Fruit fly (Drosophila melanogaster) whole organism, embryonic: ENCODE measurements around the gene RASSF8.

Source experiments
- ATbp ChIP-seq: fragments of 200-800 bp; sonication (Bioruptor generic); optimal IDR thresholded peaks from 2 replicates; lab custom pipeline; 2017; ENCODE audit warnings: missing biosample characterization, mild to moderate bottlenecking, missing genetic modification characterization, missing genetic modification reagents
- BEAF-32 ChIP-seq: fragments of 200-800 bp; sonication (Bioruptor generic); optimal IDR thresholded peaks from 3 replicates; lab custom pipeline; 2017; ENCODE audit warnings: missing biosample characterization, missing genetic modification characterization, mild to moderate bottlenecking, moderate library complexity, missing genetic modification reagents
- CG10431 ChIP-seq: fragments of 200-800 bp; sonication (Bioruptor generic); optimal IDR thresholded peaks from 3 replicates; lab custom pipeline; 2018; ENCODE audit warnings: missing biosample characterization, mild to moderate bottlenecking, missing genetic modification characterization
- CG11085 ChIP-seq: fragments of 200-800 bp; sonication (Bioruptor generic); IDR thresholded peaks from 2 replicates; pipeline ENCODE4 v1.3.6; 2022; ENCODE audit warnings: missing biosample characterization, missing genetic modification characterization
- CG11696 ChIP-seq: fragments of 200-800 bp; sonication (Bioruptor generic); IDR thresholded peaks from 2 replicates; pipeline ENCODE4 v1.3.6; 2022; ENCODE audit warnings: missing biosample characterization, missing genetic modification characterization
- CG1233 ChIP-seq: fragments of 200-800 bp; sonication (Bioruptor generic); optimal IDR thresholded peaks from 4 replicates; lab custom pipeline; 2018; ENCODE audit warnings: missing biosample characterization, mild to moderate bottlenecking, missing genetic modification characterization
- CG13775 ChIP-seq: fragments of 200-800 bp; sonication (Bioruptor generic); optimal IDR thresholded peaks from 3 replicates; lab custom pipeline; 2017; ENCODE audit warnings: missing biosample characterization, mild to moderate bottlenecking, missing genetic modification characterization
- CG14667 ChIP-seq: fragments of 200-800 bp; sonication (Bioruptor generic); IDR thresholded peaks from 2 replicates; pipeline ENCODE4 v1.3.6; 2022; ENCODE audit warnings: missing biosample characterization, missing genetic modification characterization
- CG30020 ChIP-seq: fragments of 200-800 bp; optimal IDR thresholded peaks from 2 replicates; lab custom pipeline; 2019; ENCODE audit warnings: missing biosample characterization, mild to moderate bottlenecking, missing genetic modification characterization, moderate library complexity
- CG33557 ChIP-seq: fragments of 200-800 bp; sonication (Bioruptor generic); optimal IDR thresholded peaks from 2 replicates; lab custom pipeline; 2019; ENCODE audit warnings: missing biosample characterization, mild to moderate bottlenecking, missing genetic modification characterization, moderate library complexity
- CG42726 ChIP-seq: fragments of 200-800 bp; sonication (Bioruptor generic); IDR thresholded peaks from 2 replicates; pipeline ENCODE4 v1.3.6; 2022; ENCODE audit warnings: missing biosample characterization, missing genetic modification characterization; ENCODE audit not compliant: partially characterized antibody
- CG6791 ChIP-seq: fragments of 200-800 bp; sonication (Bioruptor generic); IDR thresholded peaks from 3 replicates; pipeline ENCODE4 v1.3.6; 2022; ENCODE audit warnings: missing biosample characterization, missing genetic modification characterization; ENCODE audit not compliant: partially characterized antibody
- CG8765 ChIP-seq: fragments of 200-800 bp; sonication (Bioruptor generic); IDR thresholded peaks from 2 replicates; pipeline ENCODE4 v1.3.6; 2022; ENCODE audit warnings: missing biosample characterization, missing genetic modification characterization
- CG9817 ChIP-seq: fragments of 200-800 bp; sonication (Bioruptor generic); optimal IDR thresholded peaks from 2 replicates; lab custom pipeline; 2018; ENCODE audit warnings: missing biosample characterization, mild to moderate bottlenecking, missing genetic modification characterization, moderate library complexity
- Camta ChIP-seq: fragments of 200-800 bp; sonication (Bioruptor generic); optimal IDR thresholded peaks from 2 replicates; lab custom pipeline; 2016; ENCODE audit warnings: missing biosample characterization, missing genetic modification characterization
- CkIIα-i1 ChIP-seq: fragments of 200-800 bp; sonication (Bioruptor generic); IDR thresholded peaks from 2 replicates; pipeline ENCODE4 v1.3.6; 2022; ENCODE audit warnings: missing biosample characterization, missing genetic modification characterization
- Dad ChIP-seq: fragments of 200-800 bp; sonication (Bioruptor generic); optimal IDR thresholded peaks from 3 replicates; lab custom pipeline; 2016; ENCODE audit warnings: missing biosample characterization, missing genetic modification characterization
- Drgx ChIP-seq: fragments of 200-800 bp; sonication (Bioruptor generic); IDR thresholded peaks from 2 replicates; pipeline ENCODE4 v1.3.6; 2022; ENCODE audit warnings: missing biosample characterization, missing genetic modification characterization
- E2f2 ChIP-seq: fragments of 200-800 bp; sonication (Bioruptor generic); IDR thresholded peaks from 2 replicates; pipeline ENCODE4 v1.3.6; 2022; ENCODE audit warnings: missing biosample characterization, missing genetic modification characterization
- HLHmδ ChIP-seq: fragments of 200-800 bp; sonication (Bioruptor generic); optimal IDR thresholded peaks from 2 replicates; lab custom pipeline; 2018; ENCODE audit warnings: missing biosample characterization, mild to moderate bottlenecking, missing genetic modification characterization, moderate library complexity
- Hr51 ChIP-seq, 2 experiments: fragments of 200-800 bp; sonication (Bioruptor generic); optimal IDR thresholded peaks; 2 replicates in 1 of 2; 3 replicates in 1 of 2; lab custom pipeline; 2016 to 2018; ENCODE audit warnings: missing biosample characterization in 2 of 2, missing genetic modification characterization in 2 of 2, mild to moderate bottlenecking in 1 of 2, moderate library complexity in 1 of 2
- Jarid2 ChIP-seq: fragments of 200-800 bp; sonication (Bioruptor generic); optimal IDR thresholded peaks from 3 replicates; lab custom pipeline; 2017; ENCODE audit warnings: mild to moderate bottlenecking, missing biosample characterization, missing genetic modification reagents, missing genetic modification characterization
- Lhr ChIP-seq: fragments of 200-800 bp; sonication (Bioruptor generic); optimal IDR thresholded peaks from 3 replicates; lab custom pipeline; 2017; ENCODE audit warnings: mild to moderate bottlenecking, missing biosample characterization, missing genetic modification reagents, missing genetic modification characterization
- MTF-1 ChIP-seq: fragments of 200-800 bp; sonication (Bioruptor generic); optimal IDR thresholded peaks from 2 replicates; lab custom pipeline; 2018; ENCODE audit warnings: missing biosample characterization, mild to moderate bottlenecking, missing genetic modification characterization, borderline replicate concordance
- Poxn ChIP-seq: fragments of 200-800 bp; sonication (Bioruptor generic); IDR thresholded peaks from 2 replicates; pipeline ENCODE4 v1.3.6; 2022; ENCODE audit warnings: missing biosample characterization, missing genetic modification characterization
- Spps ChIP-seq: fragments of 200-800 bp; sonication (Bioruptor generic); optimal IDR thresholded peaks from 2 replicates; lab custom pipeline; 2018; ENCODE audit warnings: missing biosample characterization, mild to moderate bottlenecking, missing genetic modification characterization
- Xbp1 ChIP-seq: fragments of 200-800 bp; sonication (Bioruptor generic); optimal IDR thresholded peaks from 3 replicates; lab custom pipeline; 2016; ENCODE audit warnings: missing biosample characterization, mild to moderate bottlenecking, missing genetic modification characterization
- ato ChIP-seq: fragments of 200-800 bp; sonication (Bioruptor generic); IDR thresholded peaks from 2 replicates; pipeline ENCODE4 v1.3.6; 2022; ENCODE audit warnings: missing biosample characterization, missing genetic modification characterization; ENCODE audit not compliant: partially characterized antibody
- bab2 ChIP-seq: fragments of 200-800 bp; sonication (Bioruptor generic); optimal IDR thresholded peaks from 2 replicates; lab custom pipeline; 2016; ENCODE audit warnings: missing biosample characterization, missing genetic modification characterization
- chinmo ChIP-seq: fragments of 200-800 bp; sonication (Bioruptor generic); IDR thresholded peaks from 4 replicates; pipeline ENCODE4 v1.3.6; 2022; ENCODE audit warnings: missing biosample characterization, missing genetic modification characterization; ENCODE audit not compliant: partially characterized antibody
- chn ChIP-seq: fragments of 200-800 bp; sonication (Bioruptor generic); optimal IDR thresholded peaks from 2 replicates; lab custom pipeline; 2016; ENCODE audit warnings: missing biosample characterization, missing genetic modification characterization
- disco-r ChIP-seq: fragments of 200-800 bp; sonication (Bioruptor generic); optimal IDR thresholded peaks from 2 replicates; lab custom pipeline; 2016; ENCODE audit warnings: missing biosample characterization, missing genetic modification characterization
- fd96Cb ChIP-seq: fragments of 200-800 bp; sonication (Bioruptor generic); optimal IDR thresholded peaks from 2 replicates; lab custom pipeline; 2018; ENCODE audit warnings: missing biosample characterization, mild to moderate bottlenecking, missing genetic modification characterization, moderate library complexity
- gcm ChIP-seq: fragments of 200-800 bp; sonication (Bioruptor generic); optimal IDR thresholded peaks from 2 replicates; lab custom pipeline; 2019; ENCODE audit warnings: missing biosample characterization, mild to moderate bottlenecking, missing genetic modification characterization, moderate library complexity
- grau ChIP-seq: fragments of 200-800 bp; optimal IDR thresholded peaks from 3 replicates; lab custom pipeline; 2019; ENCODE audit warnings: missing biosample characterization, mild to moderate bottlenecking, missing genetic modification characterization, moderate library complexity
- gsb ChIP-seq: fragments of 200-800 bp; sonication (Bioruptor generic); IDR thresholded peaks from 2 replicates; pipeline ENCODE4 v1.3.6; 2022; ENCODE audit warnings: missing biosample characterization, missing genetic modification characterization
- ken ChIP-seq: fragments of 200-800 bp; sonication (Bioruptor generic); IDR thresholded peaks from 3 replicates; pipeline ENCODE4 v1.3.6; 2022; ENCODE audit warnings: missing biosample characterization, missing genetic modification characterization
- lov ChIP-seq, 2 experiments: fragments of 200-800 bp in 1 of 2; fragments of >200 bp in 1 of 2; sonication (Bioruptor generic) in 1 of 2; IDR thresholded peaks in 1 of 2; optimal IDR thresholded peaks in 1 of 2; 2 replicates in 1 of 2; 3 replicates in 1 of 2; pipeline versions ENCODE4 v1.3.6 to Lab custom; 2017 to 2022; ENCODE audit warnings: missing biosample characterization in 1 of 2, missing genetic modification characterization in 1 of 2
- nmo ChIP-seq: fragments of 200-800 bp; sonication (Bioruptor generic); optimal IDR thresholded peaks from 2 replicates; lab custom pipeline; 2018; ENCODE audit warnings: missing biosample characterization, mild to moderate bottlenecking, missing genetic modification characterization, moderate library complexity
- oc ChIP-seq: fragments of 200-800 bp; sonication (Bioruptor generic); optimal IDR thresholded peaks from 2 replicates; lab custom pipeline; 2018; ENCODE audit warnings: missing biosample characterization, mild to moderate bottlenecking, missing genetic modification characterization, moderate library complexity
- sna ChIP-seq: fragments of 200-800 bp; sonication (Bioruptor generic); IDR thresholded peaks from 2 replicates; pipeline ENCODE4 v1.3.6; 2022; ENCODE audit warnings: missing biosample characterization, missing genetic modification characterization; ENCODE audit not compliant: partially characterized antibody
- so ChIP-seq: fragments of 200-800 bp; sonication (Bioruptor generic); IDR thresholded peaks from 3 replicates; pipeline ENCODE4 v1.3.6; 2022; ENCODE audit warnings: missing biosample characterization, missing genetic modification characterization
- tgo ChIP-seq: fragments of 200-800 bp; sonication (Bioruptor generic); IDR thresholded peaks from 3 replicates; pipeline ENCODE4 v1.3.6; 2022; ENCODE audit warnings: missing biosample characterization, missing genetic modification characterization
- vfl ChIP-seq: fragments of 200-800 bp; sonication (Bioruptor generic); optimal IDR thresholded peaks from 2 replicates; lab custom pipeline; 2016; ENCODE audit warnings: missing biosample characterization, missing genetic modification characterization
- wdn ChIP-seq: fragments of 200-800 bp; sonication (Bioruptor generic); IDR thresholded peaks from 2 replicates; pipeline ENCODE4 v1.3.6; 2022; ENCODE audit warnings: missing biosample characterization, missing genetic modification characterization
- zen ChIP-seq: fragments of 200-800 bp; sonication (Bioruptor generic); optimal IDR thresholded peaks from 3 replicates; lab custom pipeline; 2018; ENCODE audit warnings: missing biosample characterization, mild to moderate bottlenecking, missing genetic modification characterization, moderate library complexity
- zen2 ChIP-seq: fragments of 200-800 bp; sonication (Bioruptor generic); IDR thresholded peaks from 3 replicates; pipeline ENCODE4 v1.3.6; 2022; ENCODE audit warnings: missing biosample characterization, missing genetic modification characterization; ENCODE audit not compliant: partially characterized antibody

Gene RASSF8

dm6 chr3R:25647577-25648257 lies 13.9 kb upstream of the RASSF8 start (continued):
- TF ChIP-seq CG11085 (no peak), CG6791 (GFP tag; lab: Robert Waterston, UW) (peak; percentile 96), HLHmδ (GFP tag; lab: Kevin White, UChicago) (no peak), ato (peak; percentile 91; the same call in 1 of the 2 replicates), ATbp (GFP tag; lab: Kevin White, UChicago) (peak; percentile 37), CG1233 (GFP tag; lab: Kevin White, UChicago) (peak; percentile 37), Dad (GFP tag; lab: Kevin White, UChicago) (peak; percentile 9), CG33557 (GFP tag; lab: Kevin White, UChicago) (peak; percentile 52), vfl (no peak), ken (0 out of 3 replicates have a peak, but pooled peaks have one; percentile 11), Drgx (GFP tag; lab: Robert Waterston, UW) (peak; percentile 66), disco-r (GFP tag; lab: Kevin White, UChicago) (no peak), E2f2 (GFP tag; lab: Robert Waterston, UW) (no peak; the same call in 1 of the 2 replicates), lov (optimal IDR thresholded peaks at IDR 0.05; lab: Kevin White, UChicago) (no peak), lov (GFP tag; IDR thresholded peaks at IDR 0.05; lab: Robert Waterston, UW) (0 out of 3 replicates have a peak, but pooled peaks have one; percentile 64), sna (GFP tag; lab: Robert Waterston, UW) (peak; percentile 77), Xbp1 (GFP tag; lab: Kevin White, UChicago) (peak; percentile 10), CkIIα-i1 (GFP tag; lab: Robert Waterston, UW) (no peak), grau (tag; lab: Kevin White, UChicago) (peak; percentile 25), CG42726 (GFP tag; lab: Robert Waterston, UW) (no peak; the same call in 1 of the 2 replicates), Spps (tag; lab: Kevin White, UChicago) (no peak), bab2 (GFP tag; lab: Kevin White, UChicago) (no peak), zen (peak; percentile 63), CG9817 (no peak), Poxn (GFP tag; lab: Robert Waterston, UW) (no peak), so (GFP tag; lab: Robert Waterston, UW) (peak; percentile 22; the same call in 1 of the 3 replicates), fd96Cb (tag; lab: Kevin White, UChicago) (no peak), CG14667 (GFP tag; lab: Robert Waterston, UW) (no peak), gsb (no peak), CG11696 (GFP tag; lab: Robert Waterston, UW) (peak; percentile 94), gcm (GFP tag; lab: Kevin White, UChicago) (peak; percentile 8), tgo (GFP tag; lab: Robert Waterston, UW) (peak; percentile 28; the same call in 1 of the 3 replicates), Jarid2 (GFP tag; lab: Kevin White, UChicago) (no peak), Camta (GFP tag; lab: Kevin White, UChicago) (no peak), CG30020 (tag; lab: Kevin White, UChicago) (no peak), wdn (GFP tag; lab: Robert Waterston, UW) (no peak), oc (peak; percentile 98), chinmo (GFP tag; lab: Robert Waterston, UW) (peak; percentile 99), CG10431 (GFP tag; lab: Kevin White, UChicago) (peak; percentile 28), zen2 (peak; percentile 65; the same call in 2 of the 3 replicates), CG13775 (GFP tag; lab: Kevin White, UChicago) (no peak), nmo (GFP tag; lab: Kevin White, UChicago) (peak; percentile 27), chn (GFP tag; lab: Kevin White, UChicago) (peak; percentile 31), MTF-1 (GFP tag; lab: Kevin White, UChicago) (peak; percentile 28), Lhr (GFP tag; lab: Kevin White, UChicago) (peak; percentile 13), BEAF-32 (peak; percentile 37), Hr51 (GFP tag; optimal IDR thresholded peaks at IDR 0.05; lab: Kevin White, UChicago) (no peak), CG8765 (GFP tag; lab: Robert Waterston, UW) (no peak)
